Worm (Caenorhabditis elegans): ENCODE data around the gene clec-260.

DNA sequence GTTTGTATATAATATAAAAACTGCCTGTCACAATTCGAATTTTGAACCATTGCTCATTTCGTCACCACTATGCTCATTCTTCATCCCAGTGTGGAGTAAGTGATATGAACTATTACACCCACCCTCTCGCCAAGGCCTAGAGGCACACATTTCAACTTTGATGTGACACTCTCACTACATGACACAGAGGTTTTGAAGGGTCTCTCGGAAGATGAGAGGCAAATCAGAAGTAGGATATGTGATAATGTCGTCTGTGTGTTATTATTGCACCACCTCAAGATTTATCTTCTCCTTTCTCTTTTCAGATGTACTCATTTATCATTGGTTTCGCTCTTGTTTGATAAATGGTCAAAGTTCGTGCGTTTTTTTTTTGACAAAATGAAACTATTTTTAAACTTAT is 35.2 kb upstream of the clec-260 start:
- TF ChIP-seq pha-4 (tag; optimal IDR thresholded peaks at IDR 0.05) (no peak), ama-1 (optimal IDR thresholded peaks at IDR 0.05) (no peak)
